Worm (Caenorhabditis elegans): ENCODE results near the gene acp-5.

- TF ChIP-seq ztf-23 (GFP tag; IDR thresholded peaks at IDR 0.05) (no peak), flt-1 (GFP tag; IDR thresholded peaks at IDR 0.05) (no peak), ztf-29 (GFP tag; IDR thresholded peaks at IDR 0.05) (no peak)
These were observed 34.8 kb upstream of the acp-5 start for ce11 chrX:5794432-5794831.
